Worm (Caenorhabditis elegans): Measurements from ENCODE around the gene lin-24.

Gene lin-24

ce11 chrIV:12121076-12121475, 8.2 kb upstream of the lin-24 start, which contains the start of the genes ddb-1 and M18.6:
Gene ddb-1, minus strand, starts transcription at chrIV:12121165.
Gene M18.6, plus strand, starts transcription at chrIV:12121310.
- TF ChIP-seq nhr-25 (tag; optimal IDR thresholded peaks at IDR 0.05) (peak; percentile 8), nhr-23 (tag; optimal IDR thresholded peaks at IDR 0.05) (no peak), nfya-1 (tag; optimal IDR thresholded peaks at IDR 0.05; ENCODE audit: insufficient read depth) (peak; percentile 66), ceh-82 (tag; optimal IDR thresholded peaks at IDR 0.05) (no peak), ama-1 (optimal IDR thresholded peaks at IDR 0.05) (no peak), nhr-43 (tag; optimal IDR thresholded peaks at IDR 0.05; ENCODE audit: poor library complexity, severe bottlenecking) (no peak), elt-2 (tag; optimal IDR thresholded peaks at IDR 0.05) (peak; percentile 2), snpc-4 (tag; optimal IDR thresholded peaks at IDR 0.05) (peak; percentile 7), fos-1 (tag; optimal IDR thresholded peaks at IDR 0.05) (no peak), eor-1 (tag; optimal IDR thresholded peaks at IDR 0.05) (no peak), pha-4 (tag; optimal IDR thresholded peaks at IDR 0.05) (peak; percentile 81), pqm-1 (tag; optimal IDR thresholded peaks at IDR 0.05) (no peak), lin-39 (tag; optimal IDR thresholded peaks at IDR 0.05) (peak; percentile 30), lin-15B (tag; optimal IDR thresholded peaks at IDR 0.05) (peak; percentile 68)

- TF ChIP-seq nfya-1 (tag; optimal IDR thresholded peaks at IDR 0.05; ENCODE audit: insufficient read depth) (peak; percentile 63), nhr-11 (tag; optimal IDR thresholded peaks at IDR 0.05) (no peak), ztf-4 (tag; optimal IDR thresholded peaks at IDR 0.05) (no peak), mml-1 (tag; optimal IDR thresholded peaks at IDR 0.05) (no peak), ceh-9 (tag; optimal IDR thresholded peaks at IDR 0.05) (no peak), zag-1 (tag; optimal IDR thresholded peaks at IDR 0.05) (no peak), elt-2 (tag; optimal IDR thresholded peaks at IDR 0.05) (peak; percentile 4), ama-1 (optimal IDR thresholded peaks at IDR 0.05) (peak; percentile 15), nhr-25 (tag; optimal IDR thresholded peaks at IDR 0.05) (no peak), nhr-77 (tag; optimal IDR thresholded peaks at IDR 0.05) (no peak), jun-1 (tag; optimal IDR thresholded peaks at IDR 0.05) (no peak), hmg-11 (tag; optimal IDR thresholded peaks at IDR 0.05) (peak; percentile 34), unc-39 (tag; optimal IDR thresholded peaks at IDR 0.05) (no peak), skn-1 (tag; optimal IDR thresholded peaks at IDR 0.05) (no peak), lin-39 (tag; optimal IDR thresholded peaks at IDR 0.05) (peak; percentile 9), aly-2 (tag; optimal IDR thresholded peaks at IDR 0.05) (no peak), elt-3 (tag; optimal IDR thresholded peaks at IDR 0.05) (no peak), tbx-2 (tag; optimal IDR thresholded peaks at IDR 0.05) (no peak), egl-27 (tag; optimal IDR thresholded peaks at IDR 0.05) (no peak), daf-12 (tag; optimal IDR thresholded peaks at IDR 0.05) (no peak), pha-4 (tag; optimal IDR thresholded peaks at IDR 0.05) (peak; percentile 59), lin-15B (tag; optimal IDR thresholded peaks at IDR 0.05) (peak; percentile 13), ceh-16 (tag; optimal IDR thresholded peaks at IDR 0.05) (no peak), fkh-2 (tag; optimal IDR thresholded peaks at IDR 0.05) (no peak), nhr-23 (tag; optimal IDR thresholded peaks at IDR 0.05) (no peak), sea-2 (GFP tag; optimal IDR thresholded peaks at IDR 0.05) (no peak)
Measured at ce11 chrIV:12122874-12123664, 6.2 kb upstream of the lin-24 start, which contains the start of gene aly-3. Gene aly-3, plus strand, starts transcription at chrIV:12123282.

DNA sequence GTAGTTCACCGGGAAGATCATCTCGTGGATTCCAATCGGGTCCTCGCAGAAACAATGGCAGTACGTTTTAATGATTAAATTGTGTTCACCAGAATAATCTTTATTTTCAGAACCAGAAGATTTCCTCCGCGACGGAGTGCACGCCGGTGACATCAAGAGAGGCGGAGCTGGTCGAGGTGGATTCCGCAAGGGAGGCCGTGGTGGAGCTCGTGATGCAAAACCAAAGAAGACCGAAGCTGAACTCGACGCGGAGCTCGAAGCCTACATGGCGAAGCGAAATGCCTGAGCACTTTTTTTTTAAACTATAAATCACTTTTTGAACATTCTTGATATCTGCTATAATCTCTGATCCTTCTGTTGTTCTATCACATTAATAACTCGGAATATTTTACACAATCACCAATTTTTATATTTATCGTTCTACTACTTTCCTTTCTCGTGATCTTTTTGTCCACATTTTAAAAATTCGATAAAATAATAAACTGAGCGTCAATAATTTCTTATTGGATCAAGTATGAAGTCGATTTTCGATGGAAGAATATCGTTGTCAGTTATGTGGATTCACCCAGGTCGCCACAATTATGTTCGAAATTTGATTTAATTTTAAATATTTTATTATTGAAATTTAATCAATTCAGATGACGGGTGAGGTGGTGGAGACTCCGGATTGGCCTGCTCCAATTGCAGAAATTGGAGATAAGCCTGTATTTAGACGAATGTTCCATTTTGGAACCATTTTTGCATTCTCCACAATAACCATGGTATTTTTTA, 4.8 kb upstream of the lin-24 start, which contains the start of gene dhhc-6:
Gene dhhc-6 (plus strand): TSS at position 639 of the 771 bp plus-strand sequence.
- TF ChIP-seq ceh-16 (tag; optimal IDR thresholded peaks at IDR 0.05) (no peak), ceh-9 (tag; optimal IDR thresholded peaks at IDR 0.05) (no peak), nhr-77 (tag; optimal IDR thresholded peaks at IDR 0.05) (no peak), eor-1 (tag; optimal IDR thresholded peaks at IDR 0.05) (no peak), sea-2 (GFP tag; optimal IDR thresholded peaks at IDR 0.05) (no peak), tbx-2 (tag; optimal IDR thresholded peaks at IDR 0.05) (no peak), fos-1 (tag; optimal IDR thresholded peaks at IDR 0.05) (no peak), ztf-11 (tag; optimal IDR thresholded peaks at IDR 0.05) (no peak), mml-1 (tag; optimal IDR thresholded peaks at IDR 0.05) (no peak), ceh-28 (tag; optimal IDR thresholded peaks at IDR 0.05) (no peak), mdl-1 (tag; optimal IDR thresholded peaks at IDR 0.05) (no peak), nhr-11 (tag; optimal IDR thresholded peaks at IDR 0.05) (no peak), lin-15B (tag; optimal IDR thresholded peaks at IDR 0.05) (no peak), nhr-43 (tag; optimal IDR thresholded peaks at IDR 0.05; ENCODE audit: poor library complexity, severe bottlenecking) (no peak), unc-39 (tag; optimal IDR thresholded peaks at IDR 0.05) (no peak), jun-1 (tag; optimal IDR thresholded peaks at IDR 0.05) (no peak)
